Worm (Caenorhabditis elegans): Measurements from ENCODE around the gene str-255.

ce11 chrV:2191122-2191521 lies 27.5 kb upstream of the str-255 start, which contains the start of gene srbc-42:
- TF ChIP-seq Y55F3AM.14 (GFP tag; optimal IDR thresholded peaks at IDR 0.05) = no peak
- TF ChIP-seq elt-1 (tag; optimal IDR thresholded peaks at IDR 0.05) = no peak
- TF ChIP-seq nhr-129 (tag; optimal IDR thresholded peaks at IDR 0.05) = no peak
- no peak for TF ChIP-seq lin-39 (tag; optimal IDR thresholded peaks at IDR 0.05)
- no peak for TF ChIP-seq nhr-6 (tag; optimal IDR thresholded peaks at IDR 0.05)

Data from whole organism, L2 larva.